Fruit fly (Drosophila melanogaster): Measurements from ENCODE around the gene Mp.
A peak's percentile ranks its signal among the peaks of the same experiment; 100 is the strongest.

Gene Mp

DNA sequence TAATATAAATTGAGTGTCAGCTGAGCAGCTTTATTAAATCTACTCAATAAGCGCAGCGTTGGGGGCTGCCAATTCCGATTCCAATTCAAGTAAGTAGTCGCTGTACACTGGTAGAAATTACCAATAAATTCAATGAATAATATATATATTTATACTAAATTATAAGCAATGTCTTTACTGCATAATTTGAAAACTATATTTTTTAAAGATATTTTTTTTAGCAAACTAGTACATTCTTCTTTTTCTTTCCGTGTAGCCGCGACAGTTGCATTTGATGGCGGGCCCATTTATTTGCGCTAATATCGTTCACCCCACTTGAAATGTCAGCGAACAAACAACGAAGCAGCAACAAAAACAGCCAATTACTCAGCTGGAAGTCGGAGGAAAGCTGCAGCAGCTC lies 21.3 kb upstream of the Mp start (continued):
- TF ChIP-seq wdn (GFP tag; IDR thresholded peaks at IDR 0.05) (no peak), sr (GFP tag; IDR thresholded peaks at IDR 0.05) (no peak), CG4854 (GFP tag; optimal IDR thresholded peaks at IDR 0.05) (no peak), dati (GFP tag; IDR thresholded peaks at IDR 0.05) (no peak), ac (GFP tag; optimal IDR thresholded peaks at IDR 0.05) (no peak), Doc3 (GFP tag; IDR thresholded peaks at IDR 0.05; ENCODE audit: partially characterized antibody) (no peak), CG5180 (GFP tag; optimal IDR thresholded peaks at IDR 0.05) (peak; percentile 36), onecut (GFP tag; IDR thresholded peaks at IDR 0.05) (0 out of 2 replicates have a peak, but pooled peaks have one; percentile 12), CG14667 (GFP tag; IDR thresholded peaks at IDR 0.05) (peak; percentile 52), CG14441 (GFP tag; IDR thresholded peaks at IDR 0.05) (peak; percentile 46; the same call in 1 of the 2 replicates), CG11504 (tag; optimal IDR thresholded peaks at IDR 0.05) (peak; percentile 74), ab (GFP tag; optimal IDR thresholded peaks at IDR 0.05) (no peak), vvl (GFP tag; IDR thresholded peaks at IDR 0.05) (peak; percentile 86), Kr (GFP tag; optimal IDR thresholded peaks at IDR 0.05) (no peak), ci (GFP tag; IDR thresholded peaks at IDR 0.05) (peak; percentile 75), CG14710 (tag; optimal IDR thresholded peaks at IDR 0.05) (peak; percentile 61), crc (GFP tag; optimal IDR thresholded peaks at IDR 0.05) (no peak), CG12391 (tag; optimal IDR thresholded peaks at IDR 0.05) (peak; percentile 75), bcd (GFP tag; optimal IDR thresholded peaks at IDR 0.05) (peak; percentile 59), Xrp1 (GFP tag; IDR thresholded peaks at IDR 0.05) (peak; percentile 63), CG10209 (GFP tag; optimal IDR thresholded peaks at IDR 0.05) (peak; percentile 31), CG8924 (tag; optimal IDR thresholded peaks at IDR 0.05) (peak; percentile 26), CG31224 (GFP tag; IDR thresholded peaks at IDR 0.05) (no peak), p53 (GFP tag; optimal IDR thresholded peaks at IDR 0.05) (no peak)

DNA sequence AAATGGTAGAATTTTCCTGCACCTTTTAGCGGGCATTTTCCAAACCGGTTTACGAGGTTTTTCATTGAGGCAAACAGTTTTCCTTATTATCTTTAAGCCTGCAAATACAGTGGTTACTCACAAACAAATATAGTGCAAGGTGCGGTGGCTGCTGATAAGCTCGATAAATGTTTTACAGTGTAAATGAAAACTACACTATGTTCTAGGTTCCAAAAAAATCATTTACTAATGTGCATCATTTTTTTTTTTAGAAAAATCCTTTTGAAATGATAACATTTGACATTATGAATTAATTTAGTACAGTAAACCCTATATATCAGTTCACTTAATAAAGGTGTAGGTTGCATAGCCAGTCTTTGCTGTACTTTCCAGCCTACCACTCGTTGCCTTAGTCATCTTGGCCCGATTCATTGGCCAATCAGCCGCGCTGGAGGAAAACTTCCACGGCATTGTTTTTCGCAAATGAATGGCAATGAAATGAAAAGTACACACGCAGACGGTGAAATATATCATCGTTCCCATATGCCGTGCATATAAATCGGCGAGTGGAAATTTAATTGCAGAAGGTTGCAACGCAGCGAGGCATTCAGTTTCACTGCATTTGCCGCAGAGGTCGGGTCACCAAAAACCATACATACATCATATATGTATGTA lies 20.5 kb upstream of the Mp start:
- peak; percentile 47; the same call in 1 of the 2 replicates for TF ChIP-seq Ptx1 (GFP tag; IDR thresholded peaks at IDR 0.05)
- no peak for TF ChIP-seq abd-A (tag; optimal IDR thresholded peaks at IDR 0.05)
- TF ChIP-seq tin (GFP tag; optimal IDR thresholded peaks at IDR 0.05) = no peak
- TF ChIP-seq E2f1 (GFP tag; IDR thresholded peaks at IDR 0.05) = no peak
- TF ChIP-seq CG16863 (GFP tag; optimal IDR thresholded peaks at IDR 0.05) = peak; percentile 35
- TF ChIP-seq bsh (GFP tag; optimal IDR thresholded peaks at IDR 0.05) = peak in 1 of 2 experiments; percentile 43
- TF ChIP-seq NfI (GFP tag; optimal IDR thresholded peaks at IDR 0.05) = no peak
- no peak for TF ChIP-seq Atf6 (GFP tag; IDR thresholded peaks at IDR 0.05)
- TF ChIP-seq dmrt99B (tag; optimal IDR thresholded peaks at IDR 0.05) = peak; percentile 2
- TF ChIP-seq Adf1 (GFP tag; IDR thresholded peaks at IDR 0.05) = no peak
- peak; percentile 27 for TF ChIP-seq CG11504 (tag; optimal IDR thresholded peaks at IDR 0.05)
- peak; percentile 10 for TF ChIP-seq Ssrp (tag; optimal IDR thresholded peaks at IDR 0.05)
- peak; percentile 52 for TF ChIP-seq Sox102F (GFP tag; optimal IDR thresholded peaks at IDR 0.05)
- TF ChIP-seq CTCF (GFP tag; optimal IDR thresholded peaks at IDR 0.05) = no peak
- TF ChIP-seq Oaz (GFP tag; IDR thresholded peaks at IDR 0.05) = no peak
- TF ChIP-seq lov (optimal IDR thresholded peaks at IDR 0.05) = no peak
- no peak for TF ChIP-seq lov (GFP tag; IDR thresholded peaks at IDR 0.05)
- TF ChIP-seq CG12391 (tag; optimal IDR thresholded peaks at IDR 0.05) = peak; percentile 16
- 0 out of 2 replicates have a peak, but pooled peaks have one; percentile 18 for TF ChIP-seq ttk (GFP tag; IDR thresholded peaks at IDR 0.05)
- TF ChIP-seq HmgD (GFP tag; optimal IDR thresholded peaks at IDR 0.05) = no peak
- TF ChIP-seq CG15696 (tag; optimal IDR thresholded peaks at IDR 0.05) = peak; percentile 52
- TF ChIP-seq CG6254 (GFP tag; optimal IDR thresholded peaks at IDR 0.05) = no peak
- no peak for TF ChIP-seq Rfx (GFP tag; IDR thresholded peaks at IDR 0.05)
- TF ChIP-seq slp2 (GFP tag; optimal IDR thresholded peaks at IDR 0.05) = peak; percentile 13
- TF ChIP-seq CG12942 (GFP tag; optimal IDR thresholded peaks at IDR 0.05) = no peak
- no peak for TF ChIP-seq CG9437 (GFP tag; optimal IDR thresholded peaks at IDR 0.05)
- no peak for TF ChIP-seq stwl (tag; optimal IDR thresholded peaks at IDR 0.05)
- peak; percentile 31; the same call in 1 of the 2 replicates for TF ChIP-seq Xrp1 (GFP tag; IDR thresholded peaks at IDR 0.05)
- TF ChIP-seq slou (GFP tag; optimal IDR thresholded peaks at IDR 0.05) = no peak
- TF ChIP-seq dpn (GFP tag; optimal IDR thresholded peaks at IDR 0.05) = peak in 1 of 2 experiments; percentile 3
